Fruit fly (Drosophila melanogaster) whole organism, wandering third instar larva: ENCODE measurements around the gene CG13928.

Experiments
- Abd-B ChIP-seq: fragments of >200 bp; optimal IDR thresholded peaks from 2 replicates; lab custom pipeline; 2017; ENCODE audit warnings: missing biosample characterization, missing genetic modification characterization
- CG32264 ChIP-seq: fragments of 200-800 bp; sonication (Bioruptor generic); optimal IDR thresholded peaks from 2 replicates; lab custom pipeline; 2016; ENCODE audit warnings: missing biosample characterization, missing genetic modification characterization
- CG9705 ChIP-seq: fragments of 200-800 bp; sonication (Bioruptor generic); optimal IDR thresholded peaks from 2 replicates; lab custom pipeline; 2018; ENCODE audit warnings: missing biosample characterization, mild to moderate bottlenecking, missing genetic modification characterization
- CrebA ChIP-seq: fragments of 200-800 bp; sonication (Bioruptor generic); optimal IDR thresholded peaks from 2 replicates; lab custom pipeline; 2016; ENCODE audit warnings: missing biosample characterization, mild to moderate bottlenecking, missing genetic modification characterization, borderline replicate concordance
- Dfd ChIP-seq: fragments of >200 bp; optimal IDR thresholded peaks from 2 replicates; lab custom pipeline; 2017; ENCODE audit warnings: missing biosample characterization, missing genetic modification characterization
- GATAd ChIP-seq: sonication (Bioruptor generic); optimal IDR thresholded peaks from 2 replicates; lab custom pipeline; 2016; ENCODE audit warnings: missing biosample characterization, missing genetic modification characterization
- HLH106 ChIP-seq: fragments of 200-800 bp; optimal IDR thresholded peaks from 3 replicates; lab custom pipeline; 2019; ENCODE audit warnings: missing biosample characterization, mild to moderate bottlenecking, missing genetic modification characterization, moderate library complexity
- Hnf4 ChIP-seq: fragments of 200-800 bp; sonication (Bioruptor generic); optimal IDR thresholded peaks from 2 replicates; lab custom pipeline; 2016; ENCODE audit warnings: missing biosample characterization, mild to moderate bottlenecking, missing genetic modification characterization
- Hr83 ChIP-seq: fragments of 200-300 bp; sonication (Bioruptor generic); optimal IDR thresholded peaks from 2 replicates; lab custom pipeline; 2016; ENCODE audit warnings: missing biosample characterization, mild to moderate bottlenecking, missing genetic modification characterization, moderate library complexity; ENCODE audit not compliant: poor library complexity, severe bottlenecking
- Jra ChIP-seq: sonication (Bioruptor generic); optimal IDR thresholded peaks from 2 replicates; lab custom pipeline; 2016; ENCODE audit warnings: missing biosample characterization, missing genetic modification characterization
- Myc ChIP-seq: fragments of >200 bp; optimal IDR thresholded peaks from 2 replicates; lab custom pipeline; 2017
- OdsH ChIP-seq: fragments of 200-800 bp; sonication (Bioruptor generic); optimal IDR thresholded peaks from 2 replicates; lab custom pipeline; 2016; ENCODE audit warnings: missing biosample characterization, mild to moderate bottlenecking, missing genetic modification characterization
- Rel ChIP-seq, 2 experiments: fragments of 200-800 bp; sonication (Bioruptor generic) in 1 of 2; optimal IDR thresholded peaks; 2 replicates in 1 of 2; 3 replicates in 1 of 2; lab custom pipeline; 2016 to 2019; ENCODE audit warnings: mild to moderate bottlenecking in 2 of 2, missing biosample characterization in 2 of 2, missing genetic modification characterization in 2 of 2, moderate library complexity in 1 of 2
- Sp1 ChIP-seq: fragments of 200-800 bp; sonication (Bioruptor generic); optimal IDR thresholded peaks from 3 replicates; lab custom pipeline; 2019; ENCODE audit warnings: missing biosample characterization, mild to moderate bottlenecking, missing genetic modification characterization, moderate library complexity
- Vsx2 ChIP-seq: fragments of 200-300, 225-300 bp; sonication (Bioruptor generic); optimal IDR thresholded peaks from 2 replicates; lab custom pipeline; 2018; ENCODE audit warnings: missing biosample characterization, missing genetic modification characterization; ENCODE audit not compliant: partially characterized antibody
- brk ChIP-seq: fragments of 200-800 bp; sonication (Bioruptor generic); optimal IDR thresholded peaks from 2 replicates; lab custom pipeline; 2016; ENCODE audit warnings: missing biosample characterization, mild to moderate bottlenecking, missing genetic modification characterization
- dl ChIP-seq, 2 experiments: fragments of 175-275, 200-275 bp in 1 of 2; fragments of 200-275 bp in 1 of 2; sonication (Bioruptor generic); optimal IDR thresholded peaks; lab custom pipeline; 2018; ENCODE audit warnings: mild to moderate bottlenecking in 2 of 2, missing biosample characterization in 2 of 2, missing genetic modification characterization in 2 of 2, moderate library complexity in 2 of 2; ENCODE audit not compliant: partially characterized antibody in 2 of 2, insufficient read depth in 1 of 2
- dmrt93B ChIP-seq: fragments of 200-800 bp; sonication (Bioruptor generic); optimal IDR thresholded peaks from 2 replicates; lab custom pipeline; 2018; ENCODE audit warnings: missing biosample characterization, mild to moderate bottlenecking, missing genetic modification characterization
- ey ChIP-seq: fragments of 200-800 bp; sonication (Bioruptor generic); optimal IDR thresholded peaks from 2 replicates; lab custom pipeline; 2016; ENCODE audit warnings: missing biosample characterization, missing genetic modification characterization
- foxo ChIP-seq, 2 experiments: fragments of 200-800 bp; sonication (Bioruptor generic); optimal IDR thresholded peaks; 2 replicates in 1 of 2; 3 replicates in 1 of 2; lab custom pipeline; 2016 to 2017; ENCODE audit warnings: missing biosample characterization in 2 of 2, missing genetic modification characterization in 2 of 2
- fru ChIP-seq: fragments of 200-800 bp; sonication (Bioruptor generic); optimal IDR thresholded peaks from 3 replicates; lab custom pipeline; 2016; ENCODE audit warnings: missing biosample characterization, mild to moderate bottlenecking, missing genetic modification characterization
- h ChIP-seq: fragments of 200-800 bp; sonication (Bioruptor generic); optimal IDR thresholded peaks from 3 replicates; lab custom pipeline; 2016; ENCODE audit warnings: missing biosample characterization, mild to moderate bottlenecking, missing genetic modification characterization
- pan ChIP-seq: fragments of >200 bp; optimal IDR thresholded peaks from 2 replicates; lab custom pipeline; 2017
- psq ChIP-seq: fragments of 200-800 bp; sonication (Bioruptor generic); optimal IDR thresholded peaks from 3 replicates; lab custom pipeline; 2017; ENCODE audit warnings: missing biosample characterization, mild to moderate bottlenecking, missing genetic modification characterization, moderate library complexity
- rgr ChIP-seq: fragments of 200-800 bp; sonication (Bioruptor generic); optimal IDR thresholded peaks from 3 replicates; lab custom pipeline; 2016; ENCODE audit warnings: missing biosample characterization, mild to moderate bottlenecking, missing genetic modification characterization
- sage ChIP-seq: fragments of 200-800 bp; sonication (Bioruptor generic); optimal IDR thresholded peaks from 2 replicates; lab custom pipeline; 2016; ENCODE audit warnings: missing biosample characterization, mild to moderate bottlenecking, missing genetic modification characterization
- sv ChIP-seq: fragments of 200-800 bp; sonication (Bioruptor generic); optimal IDR thresholded peaks from 3 replicates; lab custom pipeline; 2016; ENCODE audit warnings: missing biosample characterization, missing genetic modification characterization
- tai ChIP-seq: sonication (Bioruptor generic); optimal IDR thresholded peaks from 2 replicates; lab custom pipeline; 2016; ENCODE audit warnings: missing biosample characterization, missing genetic modification characterization
- usp ChIP-seq: fragments of >200 bp; optimal IDR thresholded peaks from 2 replicates; lab custom pipeline; 2017; ENCODE audit warnings: missing biosample characterization, missing genetic modification characterization
- woc ChIP-seq: sonication (Bioruptor generic); optimal IDR thresholded peaks from 2 replicates; lab custom pipeline; 2016; ENCODE audit warnings: missing biosample characterization, mild to moderate bottlenecking, missing genetic modification characterization

Gene CG13928

dm6 chr3L:1615701-1616100 is 12.5 kb downstream of the CG13928 start, which contains the start of gene CG12105:
CG12105 (minus strand) TSS chr3L:1615801.
- TF ChIP-seq HLH106 (tag; lab: Kevin White, UChicago) (no peak), Vsx2 (GFP tag; lab: Kevin White, UChicago) (no peak), GATAd (no peak), woc (no peak), dl (GFP tag; optimal IDR thresholded peaks at IDR 0.05; lab: Kevin White, UChicago; ENCODE audit: insufficient read depth in 1 of 2, partially characterized antibody in 2 of 2) (no peak), Hnf4 (GFP tag; lab: Kevin White, UChicago) (no peak), sv (GFP tag; lab: Kevin White, UChicago) (no peak), tai (GFP tag; lab: Kevin White, UChicago) (no peak), Jra (no peak), Dfd (GFP tag; lab: Kevin White, UChicago) (no peak), OdsH (GFP tag; lab: Kevin White, UChicago) (no peak), CG32264 (GFP tag; lab: Kevin White, UChicago) (no peak), Rel (GFP tag; optimal IDR thresholded peaks at IDR 0.05; lab: Kevin White, UChicago) (no peak), Rel (tag; optimal IDR thresholded peaks at IDR 0.05; lab: Kevin White, UChicago) (no peak), h (GFP tag; lab: Kevin White, UChicago) (no peak), sage (GFP tag; lab: Kevin White, UChicago) (no peak), Sp1 (GFP tag; lab: Kevin White, UChicago) (no peak), rgr (GFP tag; lab: Kevin White, UChicago) (no peak)

- no peak for TF ChIP-seq CrebA (GFP tag; lab: Kevin White, UChicago)
- no peak for TF ChIP-seq Abd-B
- no peak for TF ChIP-seq GATAd
- TF ChIP-seq sv (GFP tag; lab: Kevin White, UChicago), result no peak
- no peak for TF ChIP-seq Hr83 (GFP tag; lab: Kevin White, UChicago)
- no peak for TF ChIP-seq h (GFP tag; lab: Kevin White, UChicago)
- no peak for TF ChIP-seq pan (lab: Kevin White, UChicago)
- TF ChIP-seq CG32264 (GFP tag; lab: Kevin White, UChicago), result no peak
- TF ChIP-seq dl (GFP tag; optimal IDR thresholded peaks at IDR 0.05; lab: Kevin White, UChicago; ENCODE audit: insufficient read depth in 1 of 2, partially characterized antibody in 2 of 2), result no peak
- TF ChIP-seq brk (GFP tag; lab: Kevin White, UChicago), result no peak
- TF ChIP-seq Sp1 (GFP tag; lab: Kevin White, UChicago), result no peak
These were observed 13.6 kb downstream of the CG13928 start for dm6 chr3L:1614465-1615084.

dm6 chr3L:1609611-1610010 is 18.6 kb downstream of the CG13928 start:
- TF ChIP-seq Myc (lab: Kevin White, UChicago) (no peak), Jra (no peak), GATAd (no peak), sv (GFP tag; lab: Kevin White, UChicago) (no peak)

- TF ChIP-seq psq (GFP tag; lab: Kevin White, UChicago), result no peak
- no peak for TF ChIP-seq CG32264 (GFP tag; lab: Kevin White, UChicago)
- no peak for TF ChIP-seq dmrt93B (GFP tag; lab: Kevin White, UChicago)
- no peak for TF ChIP-seq Jra
These were observed 25.4 kb downstream of the CG13928 start, which contains the start of the genes CG18170 and CG33791 for dm6 chr3L:1602833-1603128. CG18170 (plus strand) TSS chr3L:1602954. CG33791 (plus strand) TSS chr3L:1602954.

DNA sequence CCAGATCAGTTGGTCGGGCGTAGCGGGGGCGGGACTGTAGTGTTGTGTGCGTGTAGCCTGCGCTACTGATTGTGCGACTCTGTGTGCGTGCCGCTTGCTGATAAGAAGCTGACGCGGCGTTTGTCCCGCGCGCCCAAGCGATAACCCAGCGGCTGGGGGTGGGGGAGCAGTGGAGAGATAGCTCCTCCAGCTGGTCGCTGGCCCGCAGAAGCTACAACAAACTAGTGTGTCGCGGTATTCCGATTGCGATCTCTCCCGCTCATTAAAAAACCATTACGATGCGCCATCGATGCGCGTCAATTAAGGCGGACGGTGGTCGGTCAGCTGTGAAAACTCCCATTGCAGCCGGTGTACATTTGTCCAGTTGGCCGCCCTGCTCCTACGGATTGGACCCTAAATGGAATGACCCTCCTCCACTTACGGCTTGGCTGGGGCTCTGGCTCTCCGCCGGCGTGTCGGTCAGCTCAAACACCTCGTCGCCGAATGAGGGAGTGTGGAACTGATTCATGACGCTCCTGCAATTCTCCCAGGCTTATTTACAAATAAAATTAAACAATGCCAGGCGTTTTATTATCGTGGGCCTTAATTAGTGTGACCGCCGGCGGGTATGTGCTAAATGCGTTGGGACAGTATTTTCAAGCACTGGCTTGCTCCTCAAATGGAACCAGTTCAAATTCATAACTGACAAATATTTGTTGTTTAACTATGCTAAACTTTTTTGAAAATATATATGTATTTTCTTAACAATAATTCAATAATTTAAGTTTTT is 25.9 kb downstream of the CG13928 start, which contains the start of gene CG12104:
CG12104 (minus strand) TSS at position 611 of the 769 bp plus-strand sequence.
- TF ChIP-seq rgr (GFP tag; lab: Kevin White, UChicago) (no peak), Myc (lab: Kevin White, UChicago) (no peak), Sp1 (GFP tag; lab: Kevin White, UChicago) (no peak), pan (lab: Kevin White, UChicago) (no peak), Hnf4 (GFP tag; lab: Kevin White, UChicago) (no peak), usp (GFP tag; lab: Kevin White, UChicago) (no peak), Abd-B (no peak), CG9705 (GFP tag; lab: Kevin White, UChicago) (no peak), woc (no peak), ey (GFP tag; lab: Kevin White, UChicago) (no peak), foxo (GFP tag; optimal IDR thresholded peaks at IDR 0.05; lab: Kevin White, UChicago) (peak in 1 of 2 experiments; percentile 11), Dfd (GFP tag; lab: Kevin White, UChicago) (no peak), dmrt93B (GFP tag; lab: Kevin White, UChicago) (no peak), fru (no peak), tai (GFP tag; lab: Kevin White, UChicago) (no peak), CG32264 (GFP tag; lab: Kevin White, UChicago) (no peak), psq (GFP tag; lab: Kevin White, UChicago) (no peak), sv (GFP tag; lab: Kevin White, UChicago) (no peak), Rel (GFP tag; optimal IDR thresholded peaks at IDR 0.05; lab: Kevin White, UChicago) (no peak), Rel (tag; optimal IDR thresholded peaks at IDR 0.05; lab: Kevin White, UChicago) (peak; percentile 1), HLH106 (tag; lab: Kevin White, UChicago) (no peak), Jra (no peak), sage (GFP tag; lab: Kevin White, UChicago) (no peak), h (GFP tag; lab: Kevin White, UChicago) (peak; percentile 22)
- TF ChIP-seq, all 38 proteins: peak for 3
